Fruit fly (Drosophila melanogaster): ENCODE results near the gene CG14204.

Gene CG14204

DNA sequence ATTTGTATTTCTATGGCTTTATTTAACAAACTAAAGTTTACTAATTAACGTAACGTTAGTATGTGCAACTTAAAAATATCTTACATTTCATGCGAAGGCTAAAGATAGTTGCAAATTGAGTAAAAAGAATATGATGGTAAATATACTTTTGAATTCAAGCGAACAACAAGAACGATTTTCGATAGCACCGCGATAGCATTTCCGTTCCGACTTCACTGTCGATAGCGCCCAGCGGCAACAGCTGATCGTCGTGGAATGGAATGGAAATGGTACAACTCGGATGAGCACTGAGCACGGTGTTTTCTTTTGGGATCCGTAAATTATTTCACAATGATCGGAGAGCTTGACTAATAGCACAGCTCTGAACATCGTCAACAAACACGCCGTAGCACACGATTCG, 30.1 kb downstream of the CG14204 start (continued):
- no peak for TF ChIP-seq run (tag; optimal IDR thresholded peaks at IDR 0.05)
- TF ChIP-seq toy (GFP tag; IDR thresholded peaks at IDR 0.05): no peak
- no peak for TF ChIP-seq crol (GFP tag; IDR thresholded peaks at IDR 0.05)
- TF ChIP-seq jigr1 (GFP tag; IDR thresholded peaks at IDR 0.05): no peak
- no peak for TF ChIP-seq CG10366 (GFP tag; IDR thresholded peaks at IDR 0.05)
- TF ChIP-seq CG12659 (GFP tag; optimal IDR thresholded peaks at IDR 0.05): peak; percentile 70
- peak; percentile 76 for TF ChIP-seq B-H2 (GFP tag; optimal IDR thresholded peaks at IDR 0.05)
- TF ChIP-seq CG9797 (GFP tag; optimal IDR thresholded peaks at IDR 0.05): peak; percentile 34
- no peak for TF ChIP-seq fd96Cb (tag; optimal IDR thresholded peaks at IDR 0.05)
- TF ChIP-seq CG18476 (GFP tag; optimal IDR thresholded peaks at IDR 0.05): no peak
- no peak for TF ChIP-seq Vsx1 (GFP tag; optimal IDR thresholded peaks at IDR 0.05)
- TF ChIP-seq CG14860 (GFP tag; IDR thresholded peaks at IDR 0.05; ENCODE audit: partially characterized antibody): 0 out of 3 replicates have a peak, but pooled peaks have one; percentile 7
- TF ChIP-seq eve (GFP tag; optimal IDR thresholded peaks at IDR 0.05): no peak
- TF ChIP-seq tgo (GFP tag; IDR thresholded peaks at IDR 0.05): no peak
- TF ChIP-seq CG13287 (GFP tag; IDR thresholded peaks at IDR 0.05; ENCODE audit: partially characterized antibody): peak; percentile 75
- TF ChIP-seq ro (GFP tag; IDR thresholded peaks at IDR 0.05): no peak
- TF ChIP-seq E2f2 (GFP tag; IDR thresholded peaks at IDR 0.05): peak; percentile 83
- TF ChIP-seq Dfd (GFP tag; optimal IDR thresholded peaks at IDR 0.05): no peak
- no peak for TF ChIP-seq CG5953 (GFP tag; IDR thresholded peaks at IDR 0.05)
- TF ChIP-seq CG12219 (GFP tag; optimal IDR thresholded peaks at IDR 0.05): no peak
- no peak for TF ChIP-seq Dip2 (GFP tag; IDR thresholded peaks at IDR 0.05)
- TF ChIP-seq Dll (GFP tag; IDR thresholded peaks at IDR 0.05; ENCODE audit: partially characterized antibody): peak; percentile 53; the same call in 1 of the 4 replicates
- TF ChIP-seq jumu (GFP tag; optimal IDR thresholded peaks at IDR 0.05): no peak
- TF ChIP-seq unc-4 (GFP tag; IDR thresholded peaks at IDR 0.05; ENCODE audit: partially characterized antibody): peak; percentile 56
- peak; percentile 1 for TF ChIP-seq CG7928 (GFP tag; optimal IDR thresholded peaks at IDR 0.05)
- TF ChIP-seq Ets97D (GFP tag; optimal IDR thresholded peaks at IDR 0.05): peak; percentile 98
- no peak for TF ChIP-seq rib (GFP tag; IDR thresholded peaks at IDR 0.05)
- no peak for TF ChIP-seq sc (optimal IDR thresholded peaks at IDR 0.05)
- no peak for TF ChIP-seq sc (GFP tag; optimal IDR thresholded peaks at IDR 0.05)
- no peak for TF ChIP-seq al (GFP tag; IDR thresholded peaks at IDR 0.05)
- TF ChIP-seq CG14014 (GFP tag; IDR thresholded peaks at IDR 0.05): peak; percentile 14; the same call in 1 of the 2 replicates
- no peak for TF ChIP-seq sisA (GFP tag; IDR thresholded peaks at IDR 0.05)
- TF ChIP-seq kni (GFP tag; optimal IDR thresholded peaks at IDR 0.05): peak; percentile 37
- TF ChIP-seq Blimp-1 (GFP tag; optimal IDR thresholded peaks at IDR 0.05): no peak
- no peak for TF ChIP-seq ham (GFP tag; IDR thresholded peaks at IDR 0.05)
- no peak for TF ChIP-seq nau (GFP tag; optimal IDR thresholded peaks at IDR 0.05)
- no peak for TF ChIP-seq CG11696 (GFP tag; IDR thresholded peaks at IDR 0.05)
- TF ChIP-seq HmgD (GFP tag; optimal IDR thresholded peaks at IDR 0.05): no peak
- peak; percentile 43; the same call in 1 of the 2 replicates for TF ChIP-seq sob (GFP tag; IDR thresholded peaks at IDR 0.05)
- peak; percentile 33 for TF ChIP-seq gro (GFP tag; optimal IDR thresholded peaks at IDR 0.05)
- peak; percentile 20 for TF ChIP-seq CG12236 (GFP tag; optimal IDR thresholded peaks at IDR 0.05)
- TF ChIP-seq CG2202 (tag; optimal IDR thresholded peaks at IDR 0.05): peak; percentile 19
- TF ChIP-seq CG17385 (GFP tag; optimal IDR thresholded peaks at IDR 0.05): peak; percentile 73
- no peak for TF ChIP-seq CG8290 (GFP tag; optimal IDR thresholded peaks at IDR 0.05)
- peak; percentile 63 to 82 for TF ChIP-seq CG8290 (tag; optimal IDR thresholded peaks at IDR 0.05)
- TF ChIP-seq CG16779 (GFP tag; IDR thresholded peaks at IDR 0.05): no peak
- TF ChIP-seq CG32532 (GFP tag; IDR thresholded peaks at IDR 0.05): peak; percentile 41; the same call in 1 of the 2 replicates
- no peak for TF ChIP-seq chif (GFP tag; optimal IDR thresholded peaks at IDR 0.05)
- TF ChIP-seq exex (tag; optimal IDR thresholded peaks at IDR 0.05): peak; percentile 7
- TF ChIP-seq D (optimal IDR thresholded peaks at IDR 0.05): no peak
- TF ChIP-seq D (GFP tag; optimal IDR thresholded peaks at IDR 0.05): peak; percentile 18
- TF ChIP-seq mld (GFP tag; IDR thresholded peaks at IDR 0.05; ENCODE audit: partially characterized antibody): no peak
